Worm (Caenorhabditis elegans) whole organism, mixed stage, embryonic: ENCODE results near the gene kup-1.

Experiments
- pha-4 ChIP-seq: fragments of 150-350 bp; optimal IDR thresholded peaks from 2 replicates; lab custom pipeline; 2018; ENCODE audit warnings: missing biosample characterization, missing genetic modification reagents, missing genetic modification characterization
- unc-39 ChIP-seq: fragments of 150-350 bp; optimal IDR thresholded peaks from 2 replicates; lab custom pipeline; 2014; ENCODE audit warnings: missing biosample characterization, missing genetic modification characterization

ce11 chrV:12038783-12039182 is 1.9 kb downstream of the kup-1 start:
- peak; percentile 35 for TF ChIP-seq pha-4 (tag; lab: Kevin White, UChicago)
- TF ChIP-seq unc-39 (tag; lab: Kevin White, UChicago) = no peak
